Worm (Caenorhabditis elegans) whole organism, young adult: ENCODE results near the gene M01H9.3.

Experiments used
- B0261.1 ChIP-seq: sonication (generic microtip); optimal IDR thresholded peaks from 2 replicates; lab custom pipeline; 2016; ENCODE audit warnings: mild to moderate bottlenecking, missing genetic modification characterization, moderate library complexity, missing compliant biosample characterization
- F10E7.11 ChIP-seq: sonication (generic microtip); optimal IDR thresholded peaks from 2 replicates; lab custom pipeline; 2017; ENCODE audit warnings: mild to moderate bottlenecking, missing genetic modification characterization, moderate library complexity, missing compliant biosample characterization
- F23B12.7 ChIP-seq: sonication (generic microtip); optimal IDR thresholded peaks from 2 replicates; lab custom pipeline; 2017; ENCODE audit warnings: missing genetic modification characterization, mild to moderate bottlenecking, missing compliant biosample characterization, antibody characterized with exemption, moderate library complexity; ENCODE audit not compliant: insufficient read depth
- F33H1.4 ChIP-seq: fragments of 200-800 bp; sonication (Bioruptor generic); IDR thresholded peaks from 2 replicates; pipeline ENCODE4 v1.3.6; 2022; ENCODE audit warnings: missing genetic modification reagents, missing genetic modification characterization, missing compliant biosample characterization
- F39B2.1 ChIP-seq: fragments of 200-800 bp; sonication (Bioruptor generic); IDR thresholded peaks from 2 replicates; pipeline ENCODE4 v1.3.6; 2022; ENCODE audit warnings: missing genetic modification reagents, missing genetic modification characterization, missing compliant biosample characterization
- F49E8.2 ChIP-seq: sonication (generic microtip); optimal IDR thresholded peaks from 3 replicates; lab custom pipeline; 2017; ENCODE audit warnings: missing genetic modification characterization, mild to moderate bottlenecking, missing compliant biosample characterization, antibody characterized with exemption, moderate library complexity; ENCODE audit not compliant: insufficient read depth
- K12H6.12 ChIP-seq: fragments of 200-800 bp; sonication (Bioruptor generic); optimal IDR thresholded peaks from 2 replicates; lab custom pipeline; 2018; ENCODE audit warnings: mild to moderate bottlenecking, missing genetic modification characterization, missing compliant biosample characterization
- T07F8.4 ChIP-seq: sonication (generic microtip); optimal IDR thresholded peaks from 2 replicates; lab custom pipeline; 2016; ENCODE audit warnings: mild to moderate bottlenecking, missing genetic modification characterization, moderate library complexity, missing compliant biosample characterization
- T26A5.8 ChIP-seq: sonication (generic microtip); optimal IDR thresholded peaks from 2 replicates; lab custom pipeline; 2016; ENCODE audit warnings: missing genetic modification characterization, missing compliant biosample characterization
- Y56A3A.18 ChIP-seq: fragments of 200-800 bp; sonication (Bioruptor generic); IDR thresholded peaks from 2 replicates; pipeline ENCODE4 v1.3.6; 2022; ENCODE audit warnings: missing genetic modification reagents, missing genetic modification characterization, missing compliant biosample characterization
- ZK185.1 ChIP-seq: sonication (generic microtip); optimal IDR thresholded peaks from 2 replicates; lab custom pipeline; 2016; ENCODE audit warnings: mild to moderate bottlenecking, missing genetic modification characterization, missing compliant biosample characterization; ENCODE audit not compliant: poor library complexity, severe bottlenecking
- akir-1 ChIP-seq: fragments of 200-800 bp; sonication (Bioruptor generic); optimal IDR thresholded peaks from 2 replicates; lab custom pipeline; 2018; ENCODE audit warnings: mild to moderate bottlenecking, missing genetic modification characterization, moderate library complexity, missing compliant biosample characterization
- ama-1 ChIP-seq, 3 experiments: fragments of 150-350 bp in 1 of 3; sonication (generic microtip) in 2 of 3; optimal IDR thresholded peaks; 2 replicates each; lab custom pipeline; 2014 to 2018; ENCODE audit warnings: missing biosample characterization in 2 of 3, missing genetic modification characterization in 2 of 3, missing genetic modification reagents in 2 of 3
- aptf-3 ChIP-seq: fragments of 200-800 bp; sonication (Bioruptor generic); IDR thresholded peaks from 2 replicates; pipeline ENCODE4 v1.3.6; 2022; ENCODE audit warnings: missing genetic modification characterization, missing compliant biosample characterization
- atf-7 ChIP-seq: sonication (generic microtip); optimal IDR thresholded peaks from 2 replicates; lab custom pipeline; 2017; ENCODE audit warnings: mild to moderate bottlenecking, missing genetic modification characterization, missing compliant biosample characterization
- cebp-2 ChIP-seq: fragments of 200-800 bp; sonication (Bioruptor generic); IDR thresholded peaks from 2 replicates; pipeline ENCODE4 v1.3.6; 2022; ENCODE audit warnings: missing genetic modification characterization, missing compliant biosample characterization
- ceh-40 ChIP-seq: fragments of 200-800 bp; sonication (Bioruptor generic); IDR thresholded peaks from 2 replicates; pipeline ENCODE4 v1.3.6; 2022; ENCODE audit warnings: missing genetic modification characterization, missing compliant biosample characterization
- ceh-58 ChIP-seq: fragments of 200-800 bp; sonication (Bioruptor generic); IDR thresholded peaks from 2 replicates; pipeline ENCODE4 v1.3.6; 2022; ENCODE audit warnings: missing genetic modification characterization, missing compliant biosample characterization
- ceh-91 ChIP-seq: fragments of 200-800 bp; sonication (Bioruptor generic); IDR thresholded peaks from 2 replicates; pipeline ENCODE4 v1.3.6; 2022; ENCODE audit warnings: missing genetic modification reagents, missing genetic modification characterization, missing compliant biosample characterization
- dox-1 ChIP-seq: fragments of 200-800 bp; sonication (Bioruptor generic); IDR thresholded peaks from 2 replicates; pipeline ENCODE4 v1.3.6; 2022; ENCODE audit warnings: missing genetic modification reagents, missing genetic modification characterization, missing compliant biosample characterization
- dpff-1 ChIP-seq: sonication (generic microtip); optimal IDR thresholded peaks from 2 replicates; lab custom pipeline; 2017; ENCODE audit warnings: mild to moderate bottlenecking, missing genetic modification characterization, missing compliant biosample characterization
- dpl-1 ChIP-seq: fragments of 150-350 bp; optimal IDR thresholded peaks from 2 replicates; lab custom pipeline; 2014; ENCODE audit warnings: missing biosample characterization, missing genetic modification reagents, missing genetic modification characterization
- egl-18 ChIP-seq: fragments of 200-800 bp; sonication (Bioruptor generic); IDR thresholded peaks from 2 replicates; pipeline ENCODE4 v1.3.6; 2022; ENCODE audit warnings: missing genetic modification reagents, missing genetic modification characterization, missing compliant biosample characterization
- egrh-3 ChIP-seq: fragments of 200-800 bp; sonication (Bioruptor generic); IDR thresholded peaks from 2 replicates; pipeline ENCODE4 v1.3.6; 2022; ENCODE audit warnings: missing genetic modification reagents, missing genetic modification characterization, missing compliant biosample characterization
- ekl-4 ChIP-seq: fragments of 200-800 bp; sonication (Bioruptor generic); IDR thresholded peaks from 2 replicates; pipeline ENCODE4 v1.3.6; 2022; ENCODE audit warnings: missing genetic modification reagents, missing genetic modification characterization, missing compliant biosample characterization
- fkh-3 ChIP-seq: sonication (generic microtip); optimal IDR thresholded peaks from 2 replicates; lab custom pipeline; 2016; ENCODE audit warnings: mild to moderate bottlenecking, missing genetic modification characterization, missing compliant biosample characterization
- hmg-1.2 ChIP-seq: fragments of 200-800 bp; sonication (Bioruptor generic); IDR thresholded peaks from 2 replicates; pipeline ENCODE4 v1.3.6; 2022; ENCODE audit warnings: missing genetic modification reagents, missing genetic modification characterization, missing compliant biosample characterization
- let-526 ChIP-seq: fragments of 200-800 bp; sonication (Bioruptor generic); IDR thresholded peaks from 2 replicates; pipeline ENCODE4 v1.3.6; 2022; ENCODE audit warnings: missing genetic modification reagents, missing genetic modification characterization, missing compliant biosample characterization
- lin-26 ChIP-seq: fragments of 200-800 bp; sonication (Bioruptor generic); IDR thresholded peaks from 2 replicates; pipeline ENCODE4 v1.3.6; 2022; ENCODE audit warnings: missing genetic modification reagents, missing genetic modification characterization, missing compliant biosample characterization
- lir-1 ChIP-seq: fragments of 200-800 bp; sonication (Bioruptor generic); conservative IDR thresholded peaks from 2 replicates; pipeline ENCODE4 v1.3.6; 2022; ENCODE audit warnings: missing genetic modification reagents, missing genetic modification characterization, missing compliant biosample characterization
- lsy-27 ChIP-seq: sonication (generic microtip); optimal IDR thresholded peaks from 2 replicates; lab custom pipeline; 2017; ENCODE audit warnings: missing genetic modification characterization, mild to moderate bottlenecking, missing compliant biosample characterization, antibody characterized with exemption, missing genotype, borderline replicate concordance; ENCODE audit not compliant: insufficient read depth
- mxl-1 ChIP-seq: sonication (generic microtip); optimal IDR thresholded peaks from 2 replicates; lab custom pipeline; 2016; ENCODE audit warnings: missing genetic modification characterization, missing compliant biosample characterization
- nfya-2 ChIP-seq: fragments of 200-800 bp; sonication (Bioruptor generic); IDR thresholded peaks from 2 replicates; pipeline ENCODE4 v1.3.6; 2022; ENCODE audit warnings: missing genetic modification reagents, missing genetic modification characterization, missing compliant biosample characterization
- nhr-27 ChIP-seq: fragments of 200-800 bp; sonication (Bioruptor generic); optimal IDR thresholded peaks from 2 replicates; lab custom pipeline; 2018; ENCODE audit warnings: mild to moderate bottlenecking, missing genetic modification characterization, moderate library complexity, missing compliant biosample characterization
- rcor-1 ChIP-seq: fragments of 200-800 bp; sonication (Bioruptor generic); IDR thresholded peaks from 2 replicates; pipeline ENCODE4 v1.3.6; 2022; ENCODE audit warnings: missing genetic modification reagents, missing genetic modification characterization, missing compliant biosample characterization
- repo-1 ChIP-seq: sonication (generic microtip); optimal IDR thresholded peaks from 2 replicates; lab custom pipeline; 2017; ENCODE audit warnings: mild to moderate bottlenecking, missing genetic modification characterization, missing compliant biosample characterization
- sea-2 ChIP-seq: fragments of 200-800 bp; sonication (Bioruptor generic); IDR thresholded peaks from 2 replicates; pipeline ENCODE4 v1.3.6; 2022; ENCODE audit warnings: missing genetic modification characterization, missing compliant biosample characterization
- snpc-3.4 ChIP-seq: sonication (generic microtip); optimal IDR thresholded peaks from 2 replicates; lab custom pipeline; 2017; ENCODE audit warnings: missing genetic modification characterization, mild to moderate bottlenecking, missing compliant biosample characterization, antibody characterized with exemption, moderate library complexity, missing genotype, missing genetic modification reagents
- snpc-4 ChIP-seq, 5 experiments: fragments of 150-350 bp in 1 of 5; sonication (generic microtip) in 4 of 5; optimal IDR thresholded peaks; 2 replicates each; lab custom pipeline; 2014 to 2018; ENCODE audit warnings: missing genetic modification characterization in 5 of 5, missing biosample characterization in 3 of 5, antibody characterized with exemption in 2 of 5, mild to moderate bottlenecking in 2 of 5, missing compliant biosample characterization in 2 of 5, missing genotype in 2 of 5, moderate library complexity in 2 of 5, missing genetic modification reagents in 1 of 5
- sptf-2 ChIP-seq: fragments of 200-800 bp; sonication (Bioruptor generic); optimal IDR thresholded peaks from 2 replicates; lab custom pipeline; 2018; ENCODE audit warnings: mild to moderate bottlenecking, missing genetic modification characterization, missing compliant biosample characterization
- tbp1 ChIP-seq: fragments of 200-800 bp; sonication (Bioruptor generic); optimal IDR thresholded peaks from 2 replicates; lab custom pipeline; 2018; ENCODE audit warnings: mild to moderate bottlenecking, missing genetic modification characterization, missing compliant biosample characterization
- tbx-9 ChIP-seq: sonication (generic microtip); optimal IDR thresholded peaks from 2 replicates; lab custom pipeline; 2016; ENCODE audit warnings: borderline replicate concordance, missing genetic modification characterization, inconsistent platforms, missing compliant biosample characterization
- tlf-1 ChIP-seq: fragments of 200-800 bp; sonication (Bioruptor generic); optimal IDR thresholded peaks from 2 replicates; lab custom pipeline; 2018; ENCODE audit warnings: mild to moderate bottlenecking, missing genetic modification characterization, missing compliant biosample characterization
- xnd-1 ChIP-seq: sonication (generic microtip); optimal IDR thresholded peaks from 2 replicates; lab custom pipeline; 2016; ENCODE audit warnings: missing genotype, missing genetic modification reagents, missing genetic modification characterization, missing compliant biosample characterization
- ztf-22 ChIP-seq: fragments of 200-800 bp; sonication (Bioruptor generic); optimal IDR thresholded peaks from 2 replicates; lab custom pipeline; 2018; ENCODE audit warnings: mild to moderate bottlenecking, missing genetic modification characterization, moderate library complexity, missing compliant biosample characterization
- ztf-26 ChIP-seq: sonication (generic microtip); optimal IDR thresholded peaks from 2 replicates; lab custom pipeline; 2017; ENCODE audit warnings: missing genetic modification characterization, missing compliant biosample characterization
- ztf-28 ChIP-seq: fragments of 200-800 bp; sonication (Bioruptor generic); IDR thresholded peaks from 2 replicates; pipeline ENCODE4 v1.3.6; 2022; ENCODE audit warnings: missing genetic modification reagents, missing genetic modification characterization, missing compliant biosample characterization
- ztf-6 ChIP-seq: fragments of 200-800 bp; sonication (Bioruptor generic); IDR thresholded peaks from 2 replicates; pipeline ENCODE4 v1.3.6; 2022; ENCODE audit warnings: missing genetic modification reagents, missing genetic modification characterization, missing compliant biosample characterization

Gene M01H9.3

ce11 chrIV:4446884-4447283 lies 30.0 kb downstream of the M01H9.3 start:
- TF ChIP-seq nhr-27 (tag; lab: Kevin White, UChicago) (no peak), ztf-6 (GFP tag; lab: Robert Waterston, UW) (no peak), tbx-9 (tag; lab: Kevin White, UChicago) (no peak), ceh-58 (0 out of 2 replicates have a peak, but pooled peaks have one; percentile 41), F33H1.4 (peak; percentile 40), nfya-2 (no peak), T07F8.4 (tag; lab: Kevin White, UChicago) (no peak), ztf-22 (GFP tag; lab: Kevin White, UChicago) (no peak), egrh-3 (GFP tag; lab: Robert Waterston, UW) (no peak), hmg-1.2 (GFP tag; lab: Robert Waterston, UW) (peak; percentile 52), F39B2.1 (no peak), ceh-40 (GFP tag; lab: Robert Waterston, UW) (0 out of 2 replicates have a peak, but pooled peaks have one; percentile 31), ztf-26 (tag; lab: Kevin White, UChicago) (no peak), akir-1 (GFP tag; lab: Kevin White, UChicago) (no peak), F23B12.7 (tag; lab: Kevin White, UChicago) (no peak), xnd-1 (tag; lab: Kevin White, UChicago) (no peak), repo-1 (tag; lab: Kevin White, UChicago) (no peak), B0261.1 (tag; lab: Kevin White, UChicago) (no peak), egl-18 (GFP tag; lab: Robert Waterston, UW) (no peak), ekl-4 (0 out of 2 replicates have a peak, but pooled peaks have one; percentile 19), ama-1 (optimal IDR thresholded peaks at IDR 0.05; lab: Kevin White, UChicago) (no peak), ama-1 (GFP tag; optimal IDR thresholded peaks at IDR 0.05; lab: Kevin White, UChicago) (no peak), dpff-1 (no peak), let-526 (GFP tag; lab: Robert Waterston, UW) (no peak), tbp1 (GFP tag; lab: Kevin White, UChicago) (peak; percentile 13), snpc-4 (GFP tag; optimal IDR thresholded peaks at IDR 0.05; lab: Kevin White, UChicago) (no peak), snpc-4 (tag; optimal IDR thresholded peaks at IDR 0.05; lab: Kevin White, UChicago) (peak in 1 of 4 experiments; percentile 17), F49E8.2 (tag; lab: Kevin White, UChicago) (peak; percentile 20), ZK185.1 (tag; lab: Kevin White, UChicago) (no peak), sea-2 (GFP tag; lab: Robert Waterston, UW) (no peak), dox-1 (GFP tag; lab: Robert Waterston, UW) (no peak), atf-7 (tag; lab: Kevin White, UChicago) (no peak), ztf-28 (GFP tag; lab: Robert Waterston, UW) (no peak), K12H6.12 (no peak), lin-26 (GFP tag; lab: Robert Waterston, UW) (peak; percentile 71; the same call in 1 of the 2 replicates), sptf-2 (GFP tag; lab: Kevin White, UChicago) (no peak), aptf-3 (GFP tag; lab: Robert Waterston, UW) (no peak), tlf-1 (GFP tag; lab: Kevin White, UChicago) (no peak), dpl-1 (GFP tag; lab: Kevin White, UChicago) (no peak), F10E7.11 (tag; lab: Kevin White, UChicago) (no peak), snpc-3.4 (tag; lab: Kevin White, UChicago) (peak; percentile 35), ceh-91 (GFP tag; lab: Robert Waterston, UW) (no peak), mxl-1 (tag; lab: Kevin White, UChicago) (no peak), Y56A3A.18 (GFP tag; lab: Robert Waterston, UW) (no peak), lir-1 (GFP tag; lab: Robert Waterston, UW) (no peak), rcor-1 (GFP tag; lab: Robert Waterston, UW) (peak; percentile 48; the same call in 1 of the 2 replicates), T26A5.8 (no peak), fkh-3 (tag; lab: Kevin White, UChicago) (no peak), cebp-2 (GFP tag; lab: Robert Waterston, UW) (no peak), lsy-27 (no peak)
